Worm (Caenorhabditis elegans) whole organism, L3 larva: ENCODE results near the gene dpy-28.

Experiments
- R02D3.7 ChIP-seq: fragments of 150-350 bp; optimal IDR thresholded peaks from 2 replicates; lab custom pipeline; 2014; ENCODE audit warnings: missing biosample characterization, missing genetic modification characterization
- ZK546.5 ChIP-seq: sonication (generic microtip); optimal IDR thresholded peaks from 2 replicates; lab custom pipeline; 2017; ENCODE audit warnings: missing biosample characterization, missing genetic modification characterization
- aly-2 ChIP-seq: fragments of 150-350 bp; optimal IDR thresholded peaks from 2 replicates; lab custom pipeline; 2014; ENCODE audit warnings: missing biosample characterization, missing genetic modification characterization
- ama-1 ChIP-seq: fragments of 150-350 bp; optimal IDR thresholded peaks from 2 replicates; lab custom pipeline; 2018
- ceh-28 ChIP-seq: fragments of 150-350 bp; optimal IDR thresholded peaks from 2 replicates; lab custom pipeline; 2014; ENCODE audit warnings: missing biosample characterization, missing genetic modification reagents, missing genetic modification characterization
- elt-1 ChIP-seq: fragments of 150-350 bp; optimal IDR thresholded peaks from 2 replicates; lab custom pipeline; 2014; ENCODE audit warnings: missing biosample characterization, missing genetic modification characterization
- lin-39 ChIP-seq: fragments of 150-350 bp; optimal IDR thresholded peaks from 2 replicates; lab custom pipeline; 2018; ENCODE audit warnings: missing biosample characterization, missing genetic modification reagents, missing genetic modification characterization
- mml-1 ChIP-seq: fragments of 150-350 bp; sonication (generic microtip); optimal IDR thresholded peaks from 3 replicates; lab custom pipeline; 2014; ENCODE audit warnings: missing biosample characterization, missing genetic modification characterization
- nhr-11 ChIP-seq: fragments of 150-350 bp; optimal IDR thresholded peaks from 2 replicates; lab custom pipeline; 2014; ENCODE audit warnings: missing biosample characterization, missing genetic modification characterization
- nhr-25 ChIP-seq: sonication (generic microtip); optimal IDR thresholded peaks from 2 replicates; lab custom pipeline; 2017; ENCODE audit warnings: missing biosample characterization, missing genetic modification characterization
- nhr-28 ChIP-seq: fragments of 150-350 bp; optimal IDR thresholded peaks from 2 replicates; lab custom pipeline; 2014; ENCODE audit warnings: missing biosample characterization, missing genetic modification characterization
- pha-4 ChIP-seq: fragments of 150-350 bp; optimal IDR thresholded peaks from 2 replicates; lab custom pipeline; 2014; ENCODE audit warnings: missing biosample characterization, missing genetic modification reagents, missing genetic modification characterization
- skn-1 ChIP-seq: fragments of 150-350 bp; optimal IDR thresholded peaks from 2 replicates; lab custom pipeline; 2014; ENCODE audit warnings: missing biosample characterization, missing genetic modification characterization
- snpc-4 ChIP-seq: fragments of 150-350 bp; optimal IDR thresholded peaks from 2 replicates; lab custom pipeline; 2014; ENCODE audit warnings: missing biosample characterization, missing genetic modification characterization
- unc-39 ChIP-seq: sonication (generic microtip); optimal IDR thresholded peaks from 4 replicates; lab custom pipeline; 2017; ENCODE audit warnings: missing biosample characterization, missing genetic modification characterization
- zag-1 ChIP-seq: fragments of 150-350 bp; optimal IDR thresholded peaks from 2 replicates; lab custom pipeline; 2014; ENCODE audit warnings: missing biosample characterization, missing genetic modification characterization
- ztf-4 ChIP-seq: fragments of 150-350 bp; optimal IDR thresholded peaks from 2 replicates; lab custom pipeline; 2014; ENCODE audit warnings: missing biosample characterization, missing genetic modification characterization

Gene dpy-28

DNA sequence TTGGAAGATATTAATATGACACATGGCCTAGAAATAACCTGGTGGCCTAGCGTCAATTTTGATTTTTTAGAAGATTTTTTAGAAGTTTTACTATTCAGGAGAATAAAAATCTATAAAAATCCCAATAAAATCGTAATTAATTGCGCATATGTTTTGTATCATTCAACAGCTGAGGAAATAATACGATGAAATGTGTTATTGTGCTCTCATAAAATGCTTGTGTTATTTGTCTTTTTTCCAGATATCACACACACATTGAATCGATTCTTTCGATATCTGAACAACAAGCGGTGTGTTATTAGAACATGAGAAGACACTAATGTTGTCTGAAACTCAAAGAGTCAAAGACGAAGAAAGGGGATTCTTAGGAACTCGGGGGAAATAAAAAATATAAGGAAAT is 62.2 kb downstream of the dpy-28 start:
- TF ChIP-seq nhr-11 (tag; lab: Kevin White, UChicago) (no peak), skn-1 (tag; lab: Kevin White, UChicago) (no peak), mml-1 (tag; lab: Kevin White, UChicago) (no peak), ama-1 (lab: Kevin White, UChicago) (no peak), ztf-4 (no peak), ZK546.5 (tag; lab: Kevin White, UChicago) (no peak), nhr-25 (tag; lab: Kevin White, UChicago) (no peak), snpc-4 (tag; lab: Kevin White, UChicago) (no peak), elt-1 (tag; lab: Kevin White, UChicago) (no peak), aly-2 (no peak), zag-1 (tag; lab: Kevin White, UChicago) (no peak), ceh-28 (tag; lab: Kevin White, UChicago) (no peak), lin-39 (tag; lab: Kevin White, UChicago) (no peak), pha-4 (no peak), unc-39 (tag; lab: Kevin White, UChicago) (no peak), nhr-28 (tag; lab: Kevin White, UChicago) (no peak), R02D3.7 (tag; lab: Kevin White, UChicago) (no peak)
